Worm (Caenorhabditis elegans) whole organism, L3 larva: Measurements from ENCODE around the gene Y54F10AR.2.

Source experiments
- R02D3.7 ChIP-seq: fragments of 150-350 bp; optimal IDR thresholded peaks from 2 replicates; lab custom pipeline; 2014; ENCODE audit warnings: missing biosample characterization, missing genetic modification characterization
- ZK546.5 ChIP-seq: sonication (generic microtip); optimal IDR thresholded peaks from 2 replicates; lab custom pipeline; 2017; ENCODE audit warnings: missing biosample characterization, missing genetic modification characterization
- ceh-16 ChIP-seq: sonication (generic microtip); optimal IDR thresholded peaks from 2 replicates; lab custom pipeline; 2017; ENCODE audit warnings: missing biosample characterization, missing genetic modification characterization
- ceh-28 ChIP-seq: fragments of 150-350 bp; optimal IDR thresholded peaks from 2 replicates; lab custom pipeline; 2014; ENCODE audit warnings: missing biosample characterization, missing genetic modification reagents, missing genetic modification characterization
- ceh-82 ChIP-seq: fragments of 150-350 bp; optimal IDR thresholded peaks from 2 replicates; lab custom pipeline; 2014; ENCODE audit warnings: missing biosample characterization, missing genetic modification characterization
- egl-27 ChIP-seq: sonication (generic microtip); optimal IDR thresholded peaks from 4 replicates; lab custom pipeline; 2017; ENCODE audit warnings: missing biosample characterization, missing genetic modification reagents, missing genetic modification characterization
- egl-5 ChIP-seq: fragments of 150-350 bp; optimal IDR thresholded peaks from 2 replicates; lab custom pipeline; 2017; ENCODE audit warnings: missing biosample characterization, missing genetic modification reagents, missing genetic modification characterization, inconsistent platforms
- elt-1 ChIP-seq: fragments of 150-350 bp; optimal IDR thresholded peaks from 2 replicates; lab custom pipeline; 2014; ENCODE audit warnings: missing biosample characterization, missing genetic modification characterization
- elt-2 ChIP-seq: sonication (generic microtip); optimal IDR thresholded peaks from 2 replicates; lab custom pipeline; 2016; ENCODE audit warnings: missing genetic modification reagents, mild to moderate bottlenecking, missing genetic modification characterization, missing compliant biosample characterization
- elt-3 ChIP-seq, 3 experiments: fragments of 150-350 bp in 1 of 3; sonication (generic microtip) in 2 of 3; optimal IDR thresholded peaks; 2 replicates in 2 of 3; 4 replicates in 1 of 3; lab custom pipeline; 2014 to 2017; ENCODE audit warnings: missing biosample characterization in 3 of 3, missing genetic modification characterization in 3 of 3
- eor-1 ChIP-seq, 2 experiments: fragments of 150-350 bp; optimal IDR thresholded peaks; 2 replicates each; lab custom pipeline; 2014 to 2018; ENCODE audit warnings: missing biosample characterization in 2 of 2, missing genetic modification characterization in 2 of 2
- fkh-10 ChIP-seq: sonication (generic microtip); optimal IDR thresholded peaks from 2 replicates; lab custom pipeline; 2017; ENCODE audit warnings: missing biosample characterization, missing genetic modification reagents, missing genetic modification characterization
- hmg-11 ChIP-seq: sonication (generic microtip); optimal IDR thresholded peaks from 2 replicates; lab custom pipeline; 2016; ENCODE audit warnings: missing genetic modification characterization, missing compliant biosample characterization
- jun-1 ChIP-seq: fragments of 150-350 bp; optimal IDR thresholded peaks from 2 replicates; lab custom pipeline; 2014; ENCODE audit warnings: missing biosample characterization, missing genetic modification reagents, missing genetic modification characterization
- lin-15B ChIP-seq: fragments of 150-350 bp; optimal IDR thresholded peaks from 2 replicates; lab custom pipeline; 2014; ENCODE audit warnings: missing biosample characterization, missing genetic modification characterization
- lin-39 ChIP-seq: fragments of 150-350 bp; optimal IDR thresholded peaks from 2 replicates; lab custom pipeline; 2018; ENCODE audit warnings: missing biosample characterization, missing genetic modification reagents, missing genetic modification characterization
- mml-1 ChIP-seq: fragments of 150-350 bp; sonication (generic microtip); optimal IDR thresholded peaks from 3 replicates; lab custom pipeline; 2014; ENCODE audit warnings: missing biosample characterization, missing genetic modification characterization
- nfya-1 ChIP-seq: sonication (generic microtip); optimal IDR thresholded peaks from 2 replicates; lab custom pipeline; 2017; ENCODE audit warnings: missing genetic modification characterization, mild to moderate bottlenecking, missing compliant biosample characterization, antibody characterized with exemption, moderate library complexity; ENCODE audit not compliant: insufficient read depth
- nhr-11 ChIP-seq: fragments of 150-350 bp; optimal IDR thresholded peaks from 2 replicates; lab custom pipeline; 2014; ENCODE audit warnings: missing biosample characterization, missing genetic modification characterization
- nhr-12 ChIP-seq: fragments of 150-350 bp; optimal IDR thresholded peaks from 2 replicates; lab custom pipeline; 2014; ENCODE audit warnings: missing biosample characterization, missing genetic modification characterization
- nhr-23 ChIP-seq: fragments of 150-350 bp; optimal IDR thresholded peaks from 2 replicates; lab custom pipeline; 2014; ENCODE audit warnings: missing biosample characterization, missing genetic modification reagents, missing genetic modification characterization
- nhr-237 ChIP-seq: fragments of 150-350 bp; optimal IDR thresholded peaks from 2 replicates; lab custom pipeline; 2014; ENCODE audit warnings: missing biosample characterization, missing genetic modification characterization
- nhr-25 ChIP-seq: sonication (generic microtip); optimal IDR thresholded peaks from 2 replicates; lab custom pipeline; 2017; ENCODE audit warnings: missing biosample characterization, missing genetic modification characterization
- nhr-28 ChIP-seq: fragments of 150-350 bp; optimal IDR thresholded peaks from 2 replicates; lab custom pipeline; 2014; ENCODE audit warnings: missing biosample characterization, missing genetic modification characterization
- nhr-43 ChIP-seq: sonication (generic microtip); optimal IDR thresholded peaks from 2 replicates; lab custom pipeline; 2016; ENCODE audit warnings: mild to moderate bottlenecking, missing genetic modification characterization, missing compliant biosample characterization; ENCODE audit not compliant: poor library complexity, severe bottlenecking
- nhr-67 ChIP-seq: fragments of 150-350 bp; optimal IDR thresholded peaks from 2 replicates; lab custom pipeline; 2014; ENCODE audit warnings: missing biosample characterization, missing genetic modification characterization
- nhr-76 ChIP-seq: fragments of 150-350 bp; sonication (generic microtip); optimal IDR thresholded peaks from 5 replicates; lab custom pipeline; 2014; ENCODE audit warnings: missing biosample characterization, missing genetic modification characterization
- pha-4 ChIP-seq: fragments of 150-350 bp; optimal IDR thresholded peaks from 2 replicates; lab custom pipeline; 2014; ENCODE audit warnings: missing biosample characterization, missing genetic modification reagents, missing genetic modification characterization
- pqm-1 ChIP-seq: fragments of 150-350 bp; optimal IDR thresholded peaks from 2 replicates; lab custom pipeline; 2017; ENCODE audit warnings: missing biosample characterization, missing genetic modification characterization, inconsistent platforms
- sea-2 ChIP-seq: fragments of 150-350 bp; sonication (generic microtip); optimal IDR thresholded peaks from 4 replicates; lab custom pipeline; 2014; ENCODE audit warnings: missing biosample characterization, missing genetic modification reagents, missing genetic modification characterization
- skn-1 ChIP-seq: fragments of 150-350 bp; optimal IDR thresholded peaks from 2 replicates; lab custom pipeline; 2014; ENCODE audit warnings: missing biosample characterization, missing genetic modification characterization
- snpc-4 ChIP-seq: fragments of 150-350 bp; optimal IDR thresholded peaks from 2 replicates; lab custom pipeline; 2014; ENCODE audit warnings: missing biosample characterization, missing genetic modification characterization
- tbx-2 ChIP-seq: sonication (generic microtip); optimal IDR thresholded peaks from 2 replicates; lab custom pipeline; 2016; ENCODE audit warnings: mild to moderate bottlenecking, missing genetic modification characterization, missing compliant biosample characterization
- unc-62 ChIP-seq: fragments of 150-350 bp; sonication (generic microtip); optimal IDR thresholded peaks from 4 replicates; lab custom pipeline; 2014; ENCODE audit warnings: missing biosample characterization, missing genetic modification reagents, missing genetic modification characterization
- zag-1 ChIP-seq: fragments of 150-350 bp; optimal IDR thresholded peaks from 2 replicates; lab custom pipeline; 2014; ENCODE audit warnings: missing biosample characterization, missing genetic modification characterization
- ztf-11 ChIP-seq: fragments of 150-350 bp; optimal IDR thresholded peaks from 2 replicates; lab custom pipeline; 2014; ENCODE audit warnings: missing biosample characterization, missing genetic modification characterization
- ztf-4 ChIP-seq: fragments of 150-350 bp; optimal IDR thresholded peaks from 2 replicates; lab custom pipeline; 2014; ENCODE audit warnings: missing biosample characterization, missing genetic modification characterization

Gene Y54F10AR.2

ce11 chrIII:2576360-2577259 lies 5.3 kb upstream of the Y54F10AR.2 start:
- TF ChIP-seq pqm-1 (tag; lab: Kevin White, UChicago), result no peak
- TF ChIP-seq nhr-12, result no peak
- peak; percentile 25 for TF ChIP-seq jun-1 (tag; lab: Kevin White, UChicago)
- peak; percentile 60 for TF ChIP-seq snpc-4
- peak; percentile 34 for TF ChIP-seq fkh-10 (GFP tag; lab: Kevin White, UChicago)
- TF ChIP-seq zag-1, result no peak
- no peak for TF ChIP-seq ztf-4 (tag; lab: Kevin White, UChicago)
- TF ChIP-seq ceh-82 (tag; lab: Kevin White, UChicago), result no peak
- peak; percentile 57 for TF ChIP-seq hmg-11 (tag; lab: Kevin White, UChicago)
- TF ChIP-seq elt-2 (tag; lab: Kevin White, UChicago), result peak; percentile 26
- TF ChIP-seq ceh-28 (tag; lab: Kevin White, UChicago), result peak; percentile 58
- TF ChIP-seq nhr-11 (tag; lab: Kevin White, UChicago), result no peak
- peak; percentile 39 for TF ChIP-seq nhr-23 (tag; lab: Kevin White, UChicago)
- no peak for TF ChIP-seq ceh-16
- no peak for TF ChIP-seq egl-27 (tag; lab: Kevin White, UChicago)
- peak; percentile 50 for TF ChIP-seq lin-39 (tag; lab: Kevin White, UChicago)
- TF ChIP-seq R02D3.7 (tag; lab: Kevin White, UChicago), result no peak
- no peak for TF ChIP-seq sea-2 (GFP tag; lab: Kevin White, UChicago)
- no peak for TF ChIP-seq eor-1 (tag; optimal IDR thresholded peaks at IDR 0.05; lab: Kevin White, UChicago)
- peak; percentile 84 for TF ChIP-seq nfya-1 (tag; lab: Kevin White, UChicago)
- no peak for TF ChIP-seq mml-1
- TF ChIP-seq skn-1 (tag; lab: Kevin White, UChicago), result no peak
- peak; percentile 69 for TF ChIP-seq lin-15B
- peak; percentile 2 for TF ChIP-seq tbx-2 (tag; lab: Kevin White, UChicago)
- peak; percentile 50 for TF ChIP-seq pha-4
- TF ChIP-seq egl-5 (tag; lab: Kevin White, UChicago), result peak; percentile 10
- peak; percentile 27 for TF ChIP-seq unc-62
- TF ChIP-seq nhr-43 (tag; lab: Kevin White, UChicago), result no peak
- TF ChIP-seq elt-1 (tag; lab: Kevin White, UChicago), result no peak

ce11 chrIII:2575635-2576164 lies 4.4 kb upstream of the Y54F10AR.2 start, which contains the start of gene Y54F10AR.1:
Gene Y54F10AR.1 (minus strand): TSS chrIII:2575685.
- TF ChIP-seq snpc-4, result no peak
- TF ChIP-seq nhr-237, result no peak
- no peak for TF ChIP-seq nhr-67
- TF ChIP-seq elt-2 (tag; lab: Kevin White, UChicago), result no peak
- no peak for TF ChIP-seq sea-2 (GFP tag; lab: Kevin White, UChicago)
- no peak for TF ChIP-seq nhr-28 (tag; lab: Kevin White, UChicago)
- TF ChIP-seq ztf-11 (tag; lab: Kevin White, UChicago), result no peak
- TF ChIP-seq ZK546.5, result no peak
- no peak for TF ChIP-seq mml-1
- no peak for TF ChIP-seq nhr-76 (tag; lab: Kevin White, UChicago)
- no peak for TF ChIP-seq nhr-25 (tag; lab: Kevin White, UChicago)

DNA sequence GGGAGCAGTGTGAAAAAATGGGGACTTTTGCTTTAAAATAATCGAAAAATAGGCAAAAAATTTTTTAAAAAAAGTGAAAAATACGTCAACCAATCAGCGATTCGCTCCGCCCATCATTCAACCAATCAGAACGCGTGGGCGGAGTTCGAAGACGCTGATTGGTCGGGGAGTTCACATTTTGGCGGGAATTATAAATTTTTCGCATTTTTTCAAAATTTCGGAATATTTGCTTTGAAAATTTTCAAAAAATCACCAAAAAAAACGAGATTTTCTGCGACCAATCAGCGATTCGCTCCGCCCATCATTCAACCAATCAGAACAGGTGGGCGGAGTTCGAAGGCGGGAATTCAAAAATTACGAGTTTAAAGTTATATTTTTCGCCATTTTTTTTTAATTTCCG lies 1.1 kb upstream of the Y54F10AR.2 start:
- TF ChIP-seq elt-3 (tag; optimal IDR thresholded peaks at IDR 0.05; lab: Kevin White, UChicago), result no peak
- peak; percentile 93 for TF ChIP-seq nfya-1 (tag; lab: Kevin White, UChicago)
